Worm (Caenorhabditis elegans) whole organism, L2 larva: ENCODE results near the gene C33H5.1.

ENCODE experiments used
- C34F6.9 ChIP-seq: fragments of 150-350 bp; optimal IDR thresholded peaks from 2 replicates; lab custom pipeline; 2014; ENCODE audit warnings: missing biosample characterization, missing genetic modification characterization
- F13H6.1 ChIP-seq: sonication (generic microtip); optimal IDR thresholded peaks from 2 replicates; lab custom pipeline; 2016; ENCODE audit warnings: missing genetic modification characterization, missing compliant biosample characterization
- R02D3.7 ChIP-seq: fragments of 150-350 bp; optimal IDR thresholded peaks from 2 replicates; lab custom pipeline; 2014; ENCODE audit warnings: missing biosample characterization, missing genetic modification characterization
- Y55F3AM.14 ChIP-seq: fragments of 200-800 bp; sonication (Bioruptor generic); optimal IDR thresholded peaks from 2 replicates; lab custom pipeline; 2018; ENCODE audit warnings: mild to moderate bottlenecking, missing genetic modification characterization, missing compliant biosample characterization
- ZK546.5 ChIP-seq: sonication (generic microtip); optimal IDR thresholded peaks from 2 replicates; lab custom pipeline; 2017; ENCODE audit warnings: missing biosample characterization, missing genetic modification characterization
- ama-1 ChIP-seq: fragments of 150-350 bp; optimal IDR thresholded peaks from 2 replicates; lab custom pipeline; 2018; ENCODE audit warnings: inconsistent platforms
- blmp-1 ChIP-seq: sonication (generic microtip); optimal IDR thresholded peaks from 2 replicates; lab custom pipeline; 2017; ENCODE audit warnings: missing genetic modification characterization, mild to moderate bottlenecking, missing compliant biosample characterization, antibody characterized with exemption, moderate library complexity; ENCODE audit not compliant: insufficient read depth
- ceh-16 ChIP-seq: fragments of 150-350 bp; optimal IDR thresholded peaks from 2 replicates; lab custom pipeline; 2014; ENCODE audit warnings: missing biosample characterization, missing genetic modification characterization
- ceh-82 ChIP-seq: fragments of 150-350 bp; optimal IDR thresholded peaks from 2 replicates; lab custom pipeline; 2014; ENCODE audit warnings: missing biosample characterization, missing genetic modification characterization
- egl-27 ChIP-seq: sonication (generic microtip); optimal IDR thresholded peaks from 3 replicates; lab custom pipeline; 2017; ENCODE audit warnings: missing biosample characterization, missing genetic modification reagents, missing genetic modification characterization
- elt-1 ChIP-seq: fragments of 150-350 bp; optimal IDR thresholded peaks from 2 replicates; lab custom pipeline; 2014; ENCODE audit warnings: missing biosample characterization, missing genetic modification characterization
- elt-3 ChIP-seq: sonication (generic microtip); optimal IDR thresholded peaks from 2 replicates; lab custom pipeline; 2017; ENCODE audit warnings: missing biosample characterization, missing genetic modification characterization
- fos-1 ChIP-seq: fragments of 150-350 bp; optimal IDR thresholded peaks from 2 replicates; lab custom pipeline; 2014; ENCODE audit warnings: missing biosample characterization, missing genetic modification characterization
- lin-11 ChIP-seq: fragments of 150-350 bp; sonication (generic microtip); optimal IDR thresholded peaks from 2 replicates; lab custom pipeline; 2014; ENCODE audit warnings: missing biosample characterization, missing genetic modification characterization, inconsistent platforms, mixed read lengths
- lin-13 ChIP-seq: fragments of 150-350 bp; optimal IDR thresholded peaks from 2 replicates; lab custom pipeline; 2014; ENCODE audit warnings: missing biosample characterization, missing genetic modification reagents, missing genetic modification characterization
- lin-39 ChIP-seq: fragments of 150-350 bp; optimal IDR thresholded peaks from 2 replicates; lab custom pipeline; 2014; ENCODE audit warnings: missing biosample characterization, missing genetic modification reagents, missing genetic modification characterization
- lsy-2 ChIP-seq, 2 experiments: fragments of 150-350 bp in 1 of 2; sonication (generic microtip) in 1 of 2; optimal IDR thresholded peaks; 2 replicates each; lab custom pipeline; 2014 to 2017; ENCODE audit warnings: missing biosample characterization in 2 of 2, missing genetic modification characterization in 2 of 2
- mab-5 ChIP-seq: fragments of 150-350 bp; optimal IDR thresholded peaks from 2 replicates; lab custom pipeline; 2014; ENCODE audit warnings: missing biosample characterization, missing genetic modification characterization
- mbf-1 ChIP-seq: sonication (generic microtip); optimal IDR thresholded peaks from 2 replicates; lab custom pipeline; 2017; ENCODE audit warnings: missing biosample characterization, missing genetic modification characterization
- mdl-1 ChIP-seq, 2 experiments: fragments of 150-350 bp in 1 of 2; sonication (generic microtip) in 1 of 2; optimal IDR thresholded peaks; 2 replicates each; lab custom pipeline; 2017; ENCODE audit warnings: missing biosample characterization in 2 of 2, missing genetic modification characterization in 2 of 2
- nhr-11 ChIP-seq: fragments of 150-350 bp; optimal IDR thresholded peaks from 2 replicates; lab custom pipeline; 2014; ENCODE audit warnings: missing biosample characterization, missing genetic modification characterization
- nhr-129 ChIP-seq: fragments of 150-350 bp; optimal IDR thresholded peaks from 2 replicates; lab custom pipeline; 2014; ENCODE audit warnings: missing biosample characterization, missing genetic modification characterization
- nhr-21 ChIP-seq: fragments of 150-350 bp; optimal IDR thresholded peaks from 2 replicates; lab custom pipeline; 2014; ENCODE audit warnings: missing biosample characterization, missing genetic modification characterization
- nhr-23 ChIP-seq: fragments of 150-350 bp; optimal IDR thresholded peaks from 2 replicates; lab custom pipeline; 2014; ENCODE audit warnings: missing biosample characterization, missing genetic modification reagents, missing genetic modification characterization
- nhr-237 ChIP-seq: fragments of 150-350 bp; optimal IDR thresholded peaks from 2 replicates; lab custom pipeline; 2014; ENCODE audit warnings: missing biosample characterization, missing genetic modification characterization
- nhr-6 ChIP-seq: fragments of 150-350 bp; optimal IDR thresholded peaks from 2 replicates; lab custom pipeline; 2014; ENCODE audit warnings: missing biosample characterization, missing genetic modification characterization
- nhr-77 ChIP-seq: fragments of 150-350 bp; optimal IDR thresholded peaks from 2 replicates; lab custom pipeline; 2014; ENCODE audit warnings: missing biosample characterization, missing genetic modification characterization
- peb-1 ChIP-seq: fragments of 150-350 bp; optimal IDR thresholded peaks from 2 replicates; lab custom pipeline; 2014; ENCODE audit warnings: missing biosample characterization, missing genetic modification characterization
- sem-4 ChIP-seq: fragments of 150-350 bp; optimal IDR thresholded peaks from 2 replicates; lab custom pipeline; 2014; ENCODE audit warnings: missing biosample characterization, missing genetic modification reagents, missing genetic modification characterization
- skn-1 ChIP-seq: sonication (generic microtip); optimal IDR thresholded peaks from 2 replicates; lab custom pipeline; 2017; ENCODE audit warnings: missing biosample characterization, missing genetic modification characterization
- sma-3 ChIP-seq: sonication (generic microtip); optimal IDR thresholded peaks from 2 replicates; lab custom pipeline; 2016; ENCODE audit warnings: missing genetic modification reagents, missing genetic modification characterization, missing compliant biosample characterization
- snpc-4 ChIP-seq: fragments of 150-350 bp; optimal IDR thresholded peaks from 2 replicates; lab custom pipeline; 2014; ENCODE audit warnings: missing biosample characterization, missing genetic modification characterization
- unc-39 ChIP-seq: fragments of 150-350 bp; optimal IDR thresholded peaks from 2 replicates; lab custom pipeline; 2014; ENCODE audit warnings: missing biosample characterization, missing genetic modification characterization
- unc-55 ChIP-seq: fragments of 150-350 bp; sonication (generic microtip); optimal IDR thresholded peaks from 3 replicates; lab custom pipeline; 2014; ENCODE audit warnings: missing biosample characterization, missing genetic modification reagents, missing genetic modification characterization
- unc-62 ChIP-seq: fragments of 150-350 bp; optimal IDR thresholded peaks from 2 replicates; lab custom pipeline; 2014; ENCODE audit warnings: missing biosample characterization, missing genetic modification reagents, missing genetic modification characterization
- ztf-1 ChIP-seq: fragments of 200-800 bp; sonication (Bioruptor generic); conservative IDR thresholded peaks from 2 replicates; pipeline ENCODE4 v1.3.6; 2022; ENCODE audit warnings: missing genetic modification characterization, missing compliant biosample characterization
- ztf-11 ChIP-seq: sonication (generic microtip); optimal IDR thresholded peaks from 2 replicates; lab custom pipeline; 2017; ENCODE audit warnings: missing biosample characterization, missing genetic modification characterization

The C33H5.1 gene

DNA sequence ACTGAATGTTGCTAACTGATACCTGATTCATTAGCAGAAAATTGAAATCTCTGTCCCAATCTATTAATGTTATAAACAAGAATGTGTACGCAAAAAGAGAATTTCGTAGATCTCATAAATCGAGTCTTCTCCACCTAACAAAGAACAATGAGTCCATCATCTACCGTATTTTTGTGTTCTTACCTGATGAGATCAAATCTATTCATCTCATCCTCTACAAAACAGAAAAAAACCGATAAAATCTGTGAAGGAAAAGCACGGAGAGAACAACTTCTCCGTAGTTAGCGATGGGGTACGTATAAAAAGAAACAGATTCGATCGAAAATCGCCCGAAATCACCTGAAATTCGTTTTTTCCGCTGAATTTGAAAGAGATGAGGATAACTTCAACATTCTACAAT, at the start of gene C33H5.1:
Gene C33H5.1, plus strand, starts transcription at position 330 of the 400 bp plus-strand sequence.
- TF ChIP-seq egl-27, result no peak
- peak; percentile 59 for TF ChIP-seq elt-1
- TF ChIP-seq nhr-129 (tag; lab: Kevin White, UChicago), result no peak
- no peak for TF ChIP-seq nhr-23

DNA sequence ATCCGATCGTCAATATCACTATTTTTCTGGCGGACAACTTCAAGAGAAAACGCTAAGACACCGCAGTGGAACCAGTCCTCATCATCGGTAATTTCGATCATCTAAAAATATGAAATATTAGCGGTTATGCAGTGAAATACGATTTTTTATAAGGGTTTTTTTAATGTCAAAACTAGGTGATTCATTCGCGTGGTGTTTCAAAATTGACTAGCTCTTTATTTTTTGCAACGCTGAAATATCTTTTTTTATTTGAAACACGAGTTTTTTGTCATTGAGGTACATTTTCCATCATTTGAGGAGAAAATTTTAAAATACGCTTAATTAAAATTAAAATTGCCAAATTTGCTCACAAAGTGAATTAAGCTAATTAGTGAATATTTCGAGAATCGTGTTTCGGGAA, 49.2 kb upstream of the C33H5.1 start, which contains the start of gene dsb-3:
Gene dsb-3, minus strand, starts transcription at position 101 of the 400 bp plus-strand sequence.
- TF ChIP-seq elt-3 (tag; lab: Kevin White, UChicago) (no peak), lin-13 (GFP tag; lab: Kevin White, UChicago) (no peak), ceh-82 (tag; lab: Kevin White, UChicago) (no peak), lsy-2 (tag; optimal IDR thresholded peaks at IDR 0.05; lab: Kevin White, UChicago) (no peak), lin-39 (tag; lab: Kevin White, UChicago) (no peak), unc-39 (no peak), unc-55 (no peak), fos-1 (tag; lab: Kevin White, UChicago) (no peak), nhr-237 (no peak), peb-1 (tag; lab: Kevin White, UChicago) (no peak), ceh-16 (no peak), nhr-6 (tag; lab: Kevin White, UChicago) (no peak), sem-4 (tag; lab: Kevin White, UChicago) (no peak), F13H6.1 (no peak), nhr-23 (no peak), ama-1 (lab: Kevin White, UChicago) (no peak)
- TF ChIP-seq, all 48 proteins: peak for 0

DNA sequence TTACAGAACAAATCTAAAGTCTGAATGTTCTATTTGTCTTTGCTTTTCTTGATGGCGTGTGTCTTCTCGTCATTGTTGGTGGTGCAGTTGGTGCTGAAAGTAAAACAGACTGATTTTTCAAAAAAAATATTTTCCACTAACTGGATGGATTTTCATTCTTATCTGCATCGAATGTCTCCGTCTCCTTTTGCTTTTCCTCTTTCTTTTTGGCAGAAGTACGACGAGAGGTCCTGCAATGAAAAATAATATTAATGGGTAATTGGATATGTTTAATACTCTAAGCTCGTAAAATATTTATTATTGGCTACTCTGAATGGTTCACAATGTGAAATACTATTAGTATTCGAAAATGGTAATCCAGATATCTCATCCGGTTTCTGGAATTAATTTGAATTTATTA, 48.6 kb upstream of the C33H5.1 start, which contains the start of gene del-7:
Gene del-7, plus strand, starts transcription at position 301 of the 400 bp plus-strand sequence.
- no peak for TF ChIP-seq unc-55

DNA sequence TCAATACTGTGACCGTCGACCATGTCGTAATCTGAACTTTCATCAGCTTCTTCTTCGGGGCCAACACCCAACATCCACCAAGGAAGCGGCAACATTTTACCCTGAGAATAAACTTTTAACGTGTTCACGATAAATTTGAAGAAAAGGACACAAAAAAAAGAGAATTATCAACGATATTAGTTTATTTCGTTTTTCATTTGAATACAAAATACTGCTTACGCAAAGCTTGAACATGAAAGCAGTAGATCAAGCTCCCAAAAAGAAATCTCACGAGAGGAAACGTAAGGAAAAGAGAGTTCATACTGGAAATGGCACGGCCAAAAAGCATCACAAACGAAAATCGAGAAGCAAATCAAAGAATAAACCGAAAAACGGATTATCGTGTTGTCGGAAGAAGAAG, 45.0 kb upstream of the C33H5.1 start, which contains the start of the genes C46A5.6 and C46A5.1:
Gene C46A5.6, minus strand, starts transcription at position 101 of the 400 bp plus-strand sequence.
Gene C46A5.1, plus strand, starts transcription at position 184 of the 400 bp plus-strand sequence.
- no peak for TF ChIP-seq mbf-1 (tag; lab: Kevin White, UChicago)
- TF ChIP-seq F13H6.1, result no peak
- no peak for TF ChIP-seq nhr-237
- TF ChIP-seq lin-13 (GFP tag; lab: Kevin White, UChicago), result no peak
- no peak for TF ChIP-seq C34F6.9 (tag; lab: Kevin White, UChicago)
- no peak for TF ChIP-seq skn-1
- TF ChIP-seq ZK546.5, result no peak
- no peak for TF ChIP-seq nhr-11 (tag; lab: Kevin White, UChicago)
- no peak for TF ChIP-seq ztf-1 (GFP tag; lab: Robert Waterston, UW)
- no peak for TF ChIP-seq nhr-77 (tag; lab: Kevin White, UChicago)
- TF ChIP-seq ama-1 (lab: Kevin White, UChicago), result no peak
- TF ChIP-seq, all 48 proteins: peak for 0

DNA sequence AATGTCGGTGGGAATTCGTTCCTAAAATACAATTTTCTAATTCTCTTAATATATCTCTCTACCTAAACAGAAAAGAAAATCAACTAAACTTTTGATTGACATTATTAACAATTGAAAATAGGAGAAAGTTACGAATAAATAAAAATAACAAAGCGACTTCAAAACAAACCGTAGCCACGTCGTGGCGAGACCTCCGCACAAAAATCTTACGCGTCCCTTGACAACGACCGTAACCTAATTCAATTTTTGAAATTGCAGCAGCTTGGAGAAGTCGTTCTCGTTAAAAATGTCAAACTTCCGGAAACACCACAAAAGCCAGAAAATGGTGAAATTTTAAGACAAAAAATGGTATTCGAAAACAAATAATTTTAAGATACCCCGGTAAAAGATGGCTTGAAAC, 44.4 kb upstream of the C33H5.1 start:
- no peak for TF ChIP-seq R02D3.7 (tag; lab: Kevin White, UChicago)
- TF ChIP-seq F13H6.1, result no peak
- no peak for TF ChIP-seq nhr-23
- TF ChIP-seq fos-1 (tag; lab: Kevin White, UChicago), result no peak
- no peak for TF ChIP-seq blmp-1 (tag; lab: Kevin White, UChicago)
- TF ChIP-seq Y55F3AM.14 (GFP tag; lab: Kevin White, UChicago), result no peak
- TF ChIP-seq elt-1, result no peak
- no peak for TF ChIP-seq ceh-82 (tag; lab: Kevin White, UChicago)
- no peak for TF ChIP-seq lsy-2 (tag; optimal IDR thresholded peaks at IDR 0.05; lab: Kevin White, UChicago)
- no peak for TF ChIP-seq peb-1 (tag; lab: Kevin White, UChicago)
- no peak for TF ChIP-seq mab-5 (tag; lab: Kevin White, UChicago)
- no peak for TF ChIP-seq C34F6.9 (tag; lab: Kevin White, UChicago)
- no peak for TF ChIP-seq ama-1 (lab: Kevin White, UChicago)
- no peak for TF ChIP-seq nhr-21 (tag; lab: Kevin White, UChicago)
- no peak for TF ChIP-seq egl-27
- no peak for TF ChIP-seq skn-1
- no peak for TF ChIP-seq lin-13 (GFP tag; lab: Kevin White, UChicago)
- no peak for TF ChIP-seq unc-39
- TF ChIP-seq lin-11 (tag; lab: Kevin White, UChicago), result no peak
- no peak for TF ChIP-seq unc-55

DNA sequence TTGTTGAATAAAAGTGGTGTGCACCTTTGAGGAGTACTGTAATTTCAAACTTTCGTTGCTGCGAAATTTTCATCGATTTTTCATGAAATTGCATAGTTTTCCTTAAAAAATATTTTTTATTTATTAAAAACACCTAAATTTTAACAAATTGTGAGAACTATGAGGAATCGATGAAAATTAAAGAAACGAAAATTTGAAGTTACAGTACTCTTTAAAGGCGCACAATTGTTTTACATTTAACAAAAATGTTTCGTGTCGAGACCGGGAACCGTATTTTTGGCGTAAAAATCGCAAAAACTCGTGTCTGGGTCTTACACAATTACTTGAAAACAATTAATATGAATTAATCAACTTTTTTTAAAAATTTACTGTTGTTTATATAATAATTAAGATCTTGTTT, 38.5 kb upstream of the C33H5.1 start, which contains the start of gene rdl-1:
Gene rdl-1, minus strand, starts transcription at position 101 of the 400 bp plus-strand sequence.
- no peak for TF ChIP-seq mdl-1 (tag; optimal IDR thresholded peaks at IDR 0.05; lab: Kevin White, UChicago)
- no peak for TF ChIP-seq sem-4 (tag; lab: Kevin White, UChicago)
- no peak for TF ChIP-seq snpc-4
- no peak for TF ChIP-seq egl-27
- TF ChIP-seq fos-1 (tag; lab: Kevin White, UChicago), result no peak
- no peak for TF ChIP-seq elt-1
- no peak for TF ChIP-seq sma-3 (GFP tag; lab: Kevin White, UChicago)
- TF ChIP-seq mab-5 (tag; lab: Kevin White, UChicago), result no peak
- no peak for TF ChIP-seq lin-11 (tag; lab: Kevin White, UChicago)
- TF ChIP-seq lin-39 (tag; lab: Kevin White, UChicago), result no peak
- no peak for TF ChIP-seq nhr-77 (tag; lab: Kevin White, UChicago)
- TF ChIP-seq R02D3.7 (tag; lab: Kevin White, UChicago), result no peak
- TF ChIP-seq unc-62 (GFP tag; lab: Kevin White, UChicago), result no peak
- no peak for TF ChIP-seq nhr-237
- no peak for TF ChIP-seq ztf-11
- no peak for TF ChIP-seq lin-13 (GFP tag; lab: Kevin White, UChicago)
- TF ChIP-seq Y55F3AM.14 (GFP tag; lab: Kevin White, UChicago), result no peak
